Worm (Caenorhabditis elegans) whole organism, early embryonic: ENCODE results near the gene skr-3.

Experiments used
- B0310.2 ChIP-seq: sonication (generic microtip); optimal IDR thresholded peaks from 2 replicates; lab custom pipeline; 2016; ENCODE audit warnings: mild to moderate bottlenecking, missing genetic modification characterization, missing compliant biosample characterization
- F13C5.2 ChIP-seq: sonication (generic microtip); optimal IDR thresholded peaks from 2 replicates; lab custom pipeline; 2017; ENCODE audit warnings: mild to moderate bottlenecking, missing genetic modification characterization, inconsistent platforms, missing compliant biosample characterization
- aly-1 ChIP-seq: sonication (generic microtip); optimal IDR thresholded peaks from 2 replicates; lab custom pipeline; 2016; ENCODE audit warnings: missing genetic modification characterization, missing compliant biosample characterization
- ama-1 ChIP-seq: fragments of 150-350 bp; optimal IDR thresholded peaks from 2 replicates; lab custom pipeline; 2014
- ceh-13 ChIP-seq: fragments of 200-800 bp; sonication (Bioruptor generic); optimal IDR thresholded peaks from 2 replicates; lab custom pipeline; 2018; ENCODE audit warnings: mild to moderate bottlenecking, missing genetic modification characterization, missing compliant biosample characterization
- ceh-36 ChIP-seq: sonication (generic microtip); optimal IDR thresholded peaks from 2 replicates; lab custom pipeline; 2016; ENCODE audit warnings: missing genetic modification characterization, inconsistent platforms, missing compliant biosample characterization
- ets-7 ChIP-seq: sonication (generic microtip); optimal IDR thresholded peaks from 2 replicates; lab custom pipeline; 2016; ENCODE audit warnings: missing genotype, missing genetic modification characterization, missing compliant biosample characterization
- flt-1 ChIP-seq: fragments of 200-800 bp; sonication (Bioruptor generic); IDR thresholded peaks from 2 replicates; pipeline ENCODE4 v1.3.6; 2022; ENCODE audit warnings: missing genetic modification characterization, missing compliant biosample characterization
- hmbx-1 ChIP-seq: sonication (generic microtip); optimal IDR thresholded peaks from 2 replicates; lab custom pipeline; 2016; ENCODE audit warnings: mild to moderate bottlenecking, missing genetic modification characterization, missing compliant biosample characterization
- hmg-4 ChIP-seq: fragments of 200-800 bp; sonication (Bioruptor generic); optimal IDR thresholded peaks from 2 replicates; lab custom pipeline; 2018; ENCODE audit warnings: mild to moderate bottlenecking, missing genetic modification characterization, missing compliant biosample characterization
- hnd-1 ChIP-seq: sonication (generic microtip); optimal IDR thresholded peaks from 2 replicates; lab custom pipeline; 2016; ENCODE audit warnings: missing genetic modification characterization, missing compliant biosample characterization
- pes-1 ChIP-seq: fragments of 200-800 bp; sonication (Bioruptor generic); IDR thresholded peaks from 2 replicates; pipeline ENCODE4 v1.3.6; 2022; ENCODE audit warnings: missing genetic modification reagents, missing genetic modification characterization, missing compliant biosample characterization
- scrt-1 ChIP-seq: fragments of 200-800 bp; sonication (Bioruptor generic); IDR thresholded peaks from 2 replicates; pipeline ENCODE4 v1.3.6; 2022; ENCODE audit warnings: missing genetic modification characterization, missing compliant biosample characterization
- sea-1 ChIP-seq: fragments of 200-800 bp; sonication (Bioruptor generic); conservative IDR thresholded peaks from 2 replicates; pipeline ENCODE4 v1.3.6; 2022; ENCODE audit warnings: missing genetic modification characterization, missing compliant biosample characterization
- tbx-11 ChIP-seq: fragments of 200-800 bp; sonication (Bioruptor generic); IDR thresholded peaks from 2 replicates; pipeline ENCODE4 v1.3.6; 2022; ENCODE audit warnings: missing genetic modification characterization, missing compliant biosample characterization
- tbx-37 ChIP-seq: fragments of 200-800 bp; sonication (Bioruptor generic); conservative IDR thresholded peaks from 2 replicates; pipeline ENCODE4 v1.3.6; 2022; ENCODE audit warnings: missing genetic modification reagents, missing genetic modification characterization, missing compliant biosample characterization
- tra-4 ChIP-seq: sonication (generic microtip); optimal IDR thresholded peaks from 2 replicates; lab custom pipeline; 2017; ENCODE audit warnings: missing genetic modification characterization, missing compliant biosample characterization

Gene skr-3

ce11 chrV:16132215-16132614 is 11.3 kb downstream of the skr-3 start:
- no peak for TF ChIP-seq hmg-4 (GFP tag; lab: Kevin White, UChicago)
- TF ChIP-seq F13C5.2 = no peak
- TF ChIP-seq flt-1 (GFP tag; lab: Robert Waterston, UW) = no peak
- TF ChIP-seq tbx-37 (GFP tag; lab: Robert Waterston, UW) = no peak
- TF ChIP-seq ceh-13 (GFP tag; lab: Kevin White, UChicago) = no peak
- no peak for TF ChIP-seq pes-1 (GFP tag; lab: Robert Waterston, UW)
- no peak for TF ChIP-seq ceh-36
- TF ChIP-seq aly-1 (tag; lab: Kevin White, UChicago) = no peak
- no peak for TF ChIP-seq hnd-1 (tag; lab: Kevin White, UChicago)
- no peak for TF ChIP-seq sea-1 (GFP tag; lab: Robert Waterston, UW)
- TF ChIP-seq tra-4 (tag; lab: Kevin White, UChicago) = no peak
- TF ChIP-seq hmbx-1 (tag; lab: Kevin White, UChicago) = no peak
- no peak for TF ChIP-seq scrt-1 (GFP tag; lab: Robert Waterston, UW)
- TF ChIP-seq ets-7 = no peak
- TF ChIP-seq ama-1 (lab: Kevin White, UChicago) = no peak
- no peak for TF ChIP-seq tbx-11 (GFP tag; lab: Robert Waterston, UW)

ce11 chrV:16132705-16133104 is 11.8 kb downstream of the skr-3 start, which contains the start of gene fbxa-144:
Gene fbxa-144, minus strand, starts transcription at chrV:16132805.
- TF ChIP-seq tbx-11 (GFP tag; lab: Robert Waterston, UW) (no peak), ceh-36 (no peak), ceh-13 (GFP tag; lab: Kevin White, UChicago) (no peak), F13C5.2 (no peak), scrt-1 (GFP tag; lab: Robert Waterston, UW) (no peak), tbx-37 (GFP tag; lab: Robert Waterston, UW) (no peak), flt-1 (GFP tag; lab: Robert Waterston, UW) (no peak), B0310.2 (tag; lab: Kevin White, UChicago) (no peak)

- TF ChIP-seq ama-1 (lab: Kevin White, UChicago) = no peak
- no peak for TF ChIP-seq hmbx-1 (tag; lab: Kevin White, UChicago)
- no peak for TF ChIP-seq tbx-37 (GFP tag; lab: Robert Waterston, UW)
- no peak for TF ChIP-seq ceh-13 (GFP tag; lab: Kevin White, UChicago)
- TF ChIP-seq hmg-4 (GFP tag; lab: Kevin White, UChicago) = no peak
- TF ChIP-seq ceh-36 = no peak
- no peak for TF ChIP-seq hnd-1 (tag; lab: Kevin White, UChicago)
- no peak for TF ChIP-seq sea-1 (GFP tag; lab: Robert Waterston, UW)
- TF ChIP-seq tra-4 (tag; lab: Kevin White, UChicago) = no peak
Measured at ce11 chrV:16137043-16137442, 16.2 kb downstream of the skr-3 start, which contains the start of gene F44G3.7. Gene F44G3.7, minus strand, starts transcription at chrV:16137143.

- TF ChIP-seq flt-1 (GFP tag; lab: Robert Waterston, UW) (no peak), ama-1 (lab: Kevin White, UChicago) (no peak), tra-4 (tag; lab: Kevin White, UChicago) (no peak), ceh-36 (no peak), hnd-1 (tag; lab: Kevin White, UChicago) (no peak), F13C5.2 (no peak), tbx-11 (GFP tag; lab: Robert Waterston, UW) (no peak), hmbx-1 (tag; lab: Kevin White, UChicago) (no peak), tbx-37 (GFP tag; lab: Robert Waterston, UW) (no peak)
Measured at ce11 chrV:16139529-16139928, 18.6 kb downstream of the skr-3 start, which contains the start of gene clc-11. Gene clc-11, minus strand, starts transcription at chrV:16139629.

- TF ChIP-seq tra-4 (tag; lab: Kevin White, UChicago) (no peak), hnd-1 (tag; lab: Kevin White, UChicago) (no peak), B0310.2 (tag; lab: Kevin White, UChicago) (no peak), hmbx-1 (tag; lab: Kevin White, UChicago) (no peak), sea-1 (GFP tag; lab: Robert Waterston, UW) (no peak), flt-1 (GFP tag; lab: Robert Waterston, UW) (no peak), tbx-37 (GFP tag; lab: Robert Waterston, UW) (no peak), hmg-4 (GFP tag; lab: Kevin White, UChicago) (no peak), ama-1 (lab: Kevin White, UChicago) (no peak), F13C5.2 (no peak), aly-1 (tag; lab: Kevin White, UChicago) (no peak), ceh-36 (no peak), ceh-13 (GFP tag; lab: Kevin White, UChicago) (no peak)
Measured at ce11 chrV:16141071-16141470, 20.2 kb downstream of the skr-3 start, which contains the start of gene clc-32. Gene clc-32, minus strand, starts transcription at chrV:16141171.

ce11 chrV:16142371-16142770 is 21.5 kb downstream of the skr-3 start, which contains the start of gene fbxa-18:
Gene fbxa-18, plus strand, starts transcription at chrV:16142671.
- TF ChIP-seq flt-1 (GFP tag; lab: Robert Waterston, UW) (no peak), scrt-1 (GFP tag; lab: Robert Waterston, UW) (no peak), pes-1 (GFP tag; lab: Robert Waterston, UW) (no peak)

ce11 chrV:16143066-16143581 is 22.2 kb downstream of the skr-3 start, which contains the start of gene fbxa-88:
Gene fbxa-88, minus strand, starts transcription at chrV:16143116.
- TF ChIP-seq ama-1 (lab: Kevin White, UChicago) (no peak), tbx-11 (GFP tag; lab: Robert Waterston, UW) (no peak), hmbx-1 (tag; lab: Kevin White, UChicago) (no peak), hmg-4 (GFP tag; lab: Kevin White, UChicago) (no peak), hnd-1 (tag; lab: Kevin White, UChicago) (no peak), tra-4 (tag; lab: Kevin White, UChicago) (no peak), aly-1 (tag; lab: Kevin White, UChicago) (no peak), ceh-36 (no peak), B0310.2 (tag; lab: Kevin White, UChicago) (no peak), scrt-1 (GFP tag; lab: Robert Waterston, UW) (no peak), ceh-13 (GFP tag; lab: Kevin White, UChicago) (no peak), flt-1 (GFP tag; lab: Robert Waterston, UW) (no peak), sea-1 (GFP tag; lab: Robert Waterston, UW) (no peak), ets-7 (no peak), pes-1 (GFP tag; lab: Robert Waterston, UW) (no peak), tbx-37 (GFP tag; lab: Robert Waterston, UW) (no peak), F13C5.2 (no peak)
